In genomic region chr3L:12277054-12277879, dm6 we compare ENCODE assay signal across 4 fruit fly cellular contexts.
TF ChIP-seq lines count a peak whose summit lies in the region.

Gene Sms (minus strand): TSS chr3L:12277251.
Gene INPP5E (plus strand): TSS chr3L:12277655.

TF ChIP-seq in whole organism, adult, 20 proteins besides CTCF, POLR2A, EP300 and RAD21 (continued from another document):
- TF ChIP-seq bab1 (GFP tag; optimal IDR thresholded peaks at IDR 0.05; lab: Kevin White, UChicago) (peak; percentile 52), CG11617 (GFP tag; optimal IDR thresholded peaks at IDR 0.05; lab: Kevin White, UChicago) (peak; percentile 65)
TF ChIP-seq in whole organism, adult: peak in this region for 13.

TF ChIP-seq in whole organism, embryonic, 481 proteins besides CTCF, POLR2A, EP300 and RAD21 (continued from another document and continues in another):
- TF ChIP-seq CG10959 (GFP tag; IDR thresholded peaks at IDR 0.05; lab: Robert Waterston, UW) (no peak), dan (GFP tag; IDR thresholded peaks at IDR 0.05; lab: Robert Waterston, UW) (no peak), Ptx1 (GFP tag; IDR thresholded peaks at IDR 0.05; lab: Robert Waterston, UW) (peak; percentile 55), Dip3 (GFP tag; optimal IDR thresholded peaks at IDR 0.05; lab: Kevin White, UChicago) (no peak), Spps (tag; optimal IDR thresholded peaks at IDR 0.05; lab: Kevin White, UChicago) (no peak), Mrtf (GFP tag; IDR thresholded peaks at IDR 0.05; lab: Robert Waterston, UW) (no peak), vnd (GFP tag; IDR thresholded peaks at IDR 0.05; lab: Robert Waterston, UW; ENCODE audit: partially characterized antibody) (peak; percentile 83), CG34376 (GFP tag; optimal IDR thresholded peaks at IDR 0.05; lab: Kevin White, UChicago) (no peak), vvl (GFP tag; IDR thresholded peaks at IDR 0.05; lab: Robert Waterston, UW) (peak; percentile 38), CG15696 (tag; optimal IDR thresholded peaks at IDR 0.05; lab: Kevin White, UChicago) (peak; percentile 59), Gsc (GFP tag; IDR thresholded peaks at IDR 0.05; lab: Robert Waterston, UW) (no peak), chm (GFP tag; IDR thresholded peaks at IDR 0.05; lab: Robert Waterston, UW) (no peak), CG3065 (GFP tag; optimal IDR thresholded peaks at IDR 0.05; lab: Kevin White, UChicago) (no peak), sima (GFP tag; optimal IDR thresholded peaks at IDR 0.05; lab: Kevin White, UChicago) (no peak), CG7556 (GFP tag; optimal IDR thresholded peaks at IDR 0.05; lab: Kevin White, UChicago) (peak; percentile 54), ato (GFP tag; IDR thresholded peaks at IDR 0.05; lab: Robert Waterston, UW; ENCODE audit: partially characterized antibody) (peak; percentile 56), Fer2 (tag; optimal IDR thresholded peaks at IDR 0.05; lab: Kevin White, UChicago) (no peak), gce (GFP tag; IDR thresholded peaks at IDR 0.05; lab: Robert Waterston, UW) (no peak), CG1832 (GFP tag; optimal IDR thresholded peaks at IDR 0.05; lab: Kevin White, UChicago) (no peak), NK7.1 (GFP tag; optimal IDR thresholded peaks at IDR 0.05; lab: Kevin White, UChicago) (no peak), CG13894 (tag; optimal IDR thresholded peaks at IDR 0.05; lab: Kevin White, UChicago) (no peak), esg (GFP tag; conservative IDR thresholded peaks at IDR 0.05; lab: Robert Waterston, UW) (peak; percentile 43; the same call in 1 of the 2 replicates), Sox100B (GFP tag; optimal IDR thresholded peaks at IDR 0.05; lab: Kevin White, UChicago) (peak; percentile 65), CG13287 (GFP tag; IDR thresholded peaks at IDR 0.05; lab: Robert Waterston, UW; ENCODE audit: partially characterized antibody) (peak; percentile 80), CG6272 (GFP tag; IDR thresholded peaks at IDR 0.05; lab: Robert Waterston, UW) (peak; percentile 76), chinmo (GFP tag; IDR thresholded peaks at IDR 0.05; lab: Robert Waterston, UW; ENCODE audit: partially characterized antibody) (peak; percentile 66; the same call in 2 of the 4 replicates), CG12769 (tag; optimal IDR thresholded peaks at IDR 0.05; lab: Kevin White, UChicago) (no peak), CG5245 (GFP tag; optimal IDR thresholded peaks at IDR 0.05; lab: Kevin White, UChicago) (no peak), MTF-1 (GFP tag; optimal IDR thresholded peaks at IDR 0.05; lab: Kevin White, UChicago; ENCODE audit: borderline replicate concordance) (no peak), CG8388 (GFP tag; optimal IDR thresholded peaks at IDR 0.05; lab: Kevin White, UChicago) (peak; percentile 17), CG42726 (GFP tag; IDR thresholded peaks at IDR 0.05; lab: Robert Waterston, UW; ENCODE audit: partially characterized antibody) (peak; percentile 83), Hmx (GFP tag; optimal IDR thresholded peaks at IDR 0.05; lab: Kevin White, UChicago) (no peak), Ets97D (GFP tag; optimal IDR thresholded peaks at IDR 0.05; lab: Kevin White, UChicago) (peak; percentile 17), Adf1 (GFP tag; IDR thresholded peaks at IDR 0.05; lab: Robert Waterston, UW) (no peak), Dp (GFP tag; optimal IDR thresholded peaks at IDR 0.05; lab: Kevin White, UChicago) (peak; percentile 48), Atf6 (GFP tag; IDR thresholded peaks at IDR 0.05; lab: Robert Waterston, UW) (no peak), HmgD (GFP tag; optimal IDR thresholded peaks at IDR 0.05; lab: Kevin White, UChicago) (no peak), CoRest (tag; optimal IDR thresholded peaks at IDR 0.05; lab: Kevin White, UChicago) (peak; percentile 78), scrt (GFP tag; optimal IDR thresholded peaks at IDR 0.05; lab: Kevin White, UChicago) (no peak), slbo (GFP tag; IDR thresholded peaks at IDR 0.05; lab: Robert Waterston, UW) (peak; percentile 84), HLH3B (GFP tag; IDR thresholded peaks at IDR 0.05; lab: Robert Waterston, UW) (peak; percentile 29; the same call in 1 of the 2 replicates), CG10979 (tag; optimal IDR thresholded peaks at IDR 0.05; lab: Kevin White, UChicago) (peak; percentile 34), tio (GFP tag; optimal IDR thresholded peaks at IDR 0.05; lab: Kevin White, UChicago) (no peak)

TF ChIP-seq in whole organism, prepupa, 60 proteins besides CTCF, POLR2A, EP300 and RAD21 (continued from another document):
- TF ChIP-seq Sox15 (GFP tag; optimal IDR thresholded peaks at IDR 0.05; lab: Kevin White, UChicago) (peak; percentile 29), Eip75B (GFP tag; optimal IDR thresholded peaks at IDR 0.05; lab: Kevin White, UChicago) (no peak), CG8119 (GFP tag; IDR thresholded peaks at IDR 0.05; lab: Robert Waterston, UW) (no peak), Lpt (GFP tag; optimal IDR thresholded peaks at IDR 0.05; lab: Kevin White, UChicago) (no peak), lz (GFP tag; optimal IDR thresholded peaks at IDR 0.05; lab: Kevin White, UChicago) (peak; percentile 4), fkh (GFP tag; optimal IDR thresholded peaks at IDR 0.05; lab: Kevin White, UChicago) (no peak), Met (GFP tag; optimal IDR thresholded peaks at IDR 0.05; lab: Kevin White, UChicago) (peak; percentile 25), Sox14 (GFP tag; optimal IDR thresholded peaks at IDR 0.05; lab: Kevin White, UChicago) (peak; percentile 11), ss (GFP tag; optimal IDR thresholded peaks at IDR 0.05; lab: Kevin White, UChicago) (peak in 1 of 2 experiments; percentile 28), CG9139 (GFP tag; optimal IDR thresholded peaks at IDR 0.05; lab: Kevin White, UChicago) (no peak), CG34406 (GFP tag; optimal IDR thresholded peaks at IDR 0.05; lab: Kevin White, UChicago) (peak; percentile 56), CG6808 (GFP tag; optimal IDR thresholded peaks at IDR 0.05; lab: Kevin White, UChicago) (no peak), cyc (GFP tag; optimal IDR thresholded peaks at IDR 0.05; lab: Kevin White, UChicago) (peak; percentile 38), CG3032 (tag; optimal IDR thresholded peaks at IDR 0.05; lab: Kevin White, UChicago) (peak; percentile 50), CG32006 (GFP tag; optimal IDR thresholded peaks at IDR 0.05; lab: Kevin White, UChicago) (peak; percentile 46), CG6163 (GFP tag; IDR thresholded peaks at IDR 0.05; lab: Robert Waterston, UW) (peak; percentile 37; the same call in 1 of the 3 replicates), Hr39 (GFP tag; optimal IDR thresholded peaks at IDR 0.05; lab: Kevin White, UChicago) (peak; percentile 34), Gug (GFP tag; IDR thresholded peaks at IDR 0.05; lab: Robert Waterston, UW) (no peak), CG11294 (GFP tag; IDR thresholded peaks at IDR 0.05; lab: Robert Waterston, UW) (no peak; the same call in 1 of the 2 replicates), CG11762 (GFP tag; optimal IDR thresholded peaks at IDR 0.05; lab: Kevin White, UChicago; ENCODE audit: insufficient read depth) (no peak), Sox102F (GFP tag; optimal IDR thresholded peaks at IDR 0.05; lab: Kevin White, UChicago) (no peak), esn (GFP tag; optimal IDR thresholded peaks at IDR 0.05; lab: Kevin White, UChicago) (peak; percentile 52), CG1621 (tag; optimal IDR thresholded peaks at IDR 0.05; lab: Kevin White, UChicago) (no peak), vri (GFP tag; optimal IDR thresholded peaks at IDR 0.05; lab: Kevin White, UChicago) (no peak), CG31627 (GFP tag; optimal IDR thresholded peaks at IDR 0.05; lab: Kevin White, UChicago) (peak; percentile 22), CG11902 (GFP tag; optimal IDR thresholded peaks at IDR 0.05; lab: Kevin White, UChicago) (peak; percentile 42), Ets21C (GFP tag; optimal IDR thresholded peaks at IDR 0.05; lab: Kevin White, UChicago) (no peak), eg (GFP tag; IDR thresholded peaks at IDR 0.05; lab: Robert Waterston, UW) (peak; percentile 32; the same call in 1 of the 3 replicates), Blimp-1 (GFP tag; optimal IDR thresholded peaks at IDR 0.05; lab: Kevin White, UChicago) (no peak), acj6 (GFP tag; optimal IDR thresholded peaks at IDR 0.05; lab: Kevin White, UChicago) (peak; percentile 55), CG6854 (GFP tag; optimal IDR thresholded peaks at IDR 0.05; lab: Kevin White, UChicago) (no peak), dsx (GFP tag; optimal IDR thresholded peaks at IDR 0.05; lab: Kevin White, UChicago; ENCODE audit: poor library complexity, severe bottlenecking) (no peak), OdsH (GFP tag; optimal IDR thresholded peaks at IDR 0.05; lab: Kevin White, UChicago) (peak; percentile 52), Ets96B (tag; optimal IDR thresholded peaks at IDR 0.05; lab: Kevin White, UChicago) (no peak), CG16779 (tag; optimal IDR thresholded peaks at IDR 0.05; lab: Kevin White, UChicago) (no peak), salr (GFP tag; optimal IDR thresholded peaks at IDR 0.05; lab: Kevin White, UChicago) (peak in 1 of 2 experiments; percentile 56), achi (GFP tag; optimal IDR thresholded peaks at IDR 0.05; lab: Kevin White, UChicago) (peak; percentile 54), CG15336 (GFP tag; IDR thresholded peaks at IDR 0.05; lab: Robert Waterston, UW) (no peak), CG8319 (GFP tag; optimal IDR thresholded peaks at IDR 0.05; lab: Kevin White, UChicago) (no peak)

TF ChIP-seq in whole organism, wandering third instar larva, 38 proteins besides CTCF, POLR2A, EP300 and RAD21 (continued from another document):
- TF ChIP-seq dmrt93B (GFP tag; optimal IDR thresholded peaks at IDR 0.05; lab: Kevin White, UChicago) (peak; percentile 6), sage (GFP tag; optimal IDR thresholded peaks at IDR 0.05; lab: Kevin White, UChicago) (no peak), Mio (GFP tag; optimal IDR thresholded peaks at IDR 0.05; lab: Kevin White, UChicago) (no peak), CG9705 (GFP tag; optimal IDR thresholded peaks at IDR 0.05; lab: Kevin White, UChicago) (peak; percentile 4), brk (GFP tag; optimal IDR thresholded peaks at IDR 0.05; lab: Kevin White, UChicago) (no peak), sv (GFP tag; optimal IDR thresholded peaks at IDR 0.05; lab: Kevin White, UChicago) (peak; percentile 4), CrebA (GFP tag; optimal IDR thresholded peaks at IDR 0.05; lab: Kevin White, UChicago; ENCODE audit: borderline replicate concordance) (no peak), ey (GFP tag; optimal IDR thresholded peaks at IDR 0.05; lab: Kevin White, UChicago) (peak; percentile 37), GATAd (GFP tag; optimal IDR thresholded peaks at IDR 0.05; lab: Kevin White, UChicago) (no peak), fru (GFP tag; optimal IDR thresholded peaks at IDR 0.05; lab: Kevin White, UChicago) (peak; percentile 14), h (GFP tag; optimal IDR thresholded peaks at IDR 0.05; lab: Kevin White, UChicago) (peak; percentile 33), psq (GFP tag; optimal IDR thresholded peaks at IDR 0.05; lab: Kevin White, UChicago) (peak; percentile 60), Dfd (GFP tag; optimal IDR thresholded peaks at IDR 0.05; lab: Kevin White, UChicago) (no peak), dsf (GFP tag; optimal IDR thresholded peaks at IDR 0.05; lab: Kevin White, UChicago; ENCODE audit: borderline replicate concordance) (peak; percentile 3)
